Worm (Caenorhabditis elegans) whole organism, young adult: ENCODE data around the gene aptf-1.

Experiments used
- C06A6.2 ChIP-seq: fragments of 200-800 bp; sonication (Bioruptor generic); conservative IDR thresholded peaks from 2 replicates; pipeline ENCODE4 v1.3.6; 2022; ENCODE audit warnings: missing genetic modification characterization, missing compliant biosample characterization
- F10E7.11 ChIP-seq: sonication (generic microtip); optimal IDR thresholded peaks from 2 replicates; lab custom pipeline; 2017; ENCODE audit warnings: mild to moderate bottlenecking, missing genetic modification characterization, moderate library complexity, missing compliant biosample characterization
- F22D6.2 ChIP-seq: sonication (generic microtip); optimal IDR thresholded peaks from 2 replicates; lab custom pipeline; 2016; ENCODE audit warnings: mild to moderate bottlenecking, missing genetic modification characterization, missing compliant biosample characterization
- F52B5.7 ChIP-seq: sonication (generic microtip); optimal IDR thresholded peaks from 2 replicates; lab custom pipeline; 2016; ENCODE audit warnings: mild to moderate bottlenecking, missing genetic modification characterization, missing compliant biosample characterization
- K11D2.4 ChIP-seq: fragments of 200-800 bp; sonication (Bioruptor generic); IDR thresholded peaks from 2 replicates; pipeline ENCODE4 v1.3.6; 2022; ENCODE audit warnings: missing genetic modification reagents, missing genetic modification characterization, missing compliant biosample characterization
- K12H6.12 ChIP-seq: fragments of 200-800 bp; sonication (Bioruptor generic); optimal IDR thresholded peaks from 2 replicates; lab custom pipeline; 2018; ENCODE audit warnings: mild to moderate bottlenecking, missing genetic modification characterization, missing compliant biosample characterization
- Y67H2A.10 ChIP-seq: fragments of 200-800 bp; sonication (Bioruptor generic); conservative IDR thresholded peaks from 2 replicates; pipeline ENCODE4 v1.3.6; 2022; ENCODE audit warnings: missing genetic modification reagents, missing genetic modification characterization, missing compliant biosample characterization
- ama-1 ChIP-seq, 3 experiments: fragments of 150-350 bp in 1 of 3; sonication (generic microtip) in 2 of 3; optimal IDR thresholded peaks; 2 replicates each; lab custom pipeline; 2014 to 2018; ENCODE audit warnings: missing biosample characterization in 2 of 3, missing genetic modification characterization in 2 of 3, missing genetic modification reagents in 2 of 3
- athp-1 ChIP-seq: sonication (generic microtip); optimal IDR thresholded peaks from 2 replicates; lab custom pipeline; 2017; ENCODE audit warnings: mild to moderate bottlenecking, missing genetic modification characterization, missing compliant biosample characterization
- attf-3 ChIP-seq: fragments of 200-800 bp; sonication (Bioruptor generic); conservative IDR thresholded peaks from 2 replicates; pipeline ENCODE4 v1.3.6; 2022; ENCODE audit warnings: missing genetic modification reagents, missing genetic modification characterization, missing compliant biosample characterization
- ceh-100 ChIP-seq: fragments of 200-800 bp; sonication (Bioruptor generic); IDR thresholded peaks from 2 replicates; pipeline ENCODE4 v1.3.6; 2022; ENCODE audit warnings: missing genetic modification reagents, missing genetic modification characterization, missing compliant biosample characterization
- ceh-40 ChIP-seq: fragments of 200-800 bp; sonication (Bioruptor generic); IDR thresholded peaks from 2 replicates; pipeline ENCODE4 v1.3.6; 2022; ENCODE audit warnings: missing genetic modification characterization, missing compliant biosample characterization
- ceh-91 ChIP-seq: fragments of 200-800 bp; sonication (Bioruptor generic); IDR thresholded peaks from 2 replicates; pipeline ENCODE4 v1.3.6; 2022; ENCODE audit warnings: missing genetic modification reagents, missing genetic modification characterization, missing compliant biosample characterization
- die-1 ChIP-seq: sonication (generic microtip); optimal IDR thresholded peaks from 2 replicates; lab custom pipeline; 2016; ENCODE audit warnings: missing genotype, mild to moderate bottlenecking, missing genetic modification characterization, missing compliant biosample characterization
- efl-1 ChIP-seq: fragments of 150-350 bp; optimal IDR thresholded peaks from 2 replicates; lab custom pipeline; 2014; ENCODE audit warnings: missing biosample characterization, missing genetic modification reagents, missing genetic modification characterization
- egl-18 ChIP-seq: fragments of 200-800 bp; sonication (Bioruptor generic); IDR thresholded peaks from 2 replicates; pipeline ENCODE4 v1.3.6; 2022; ENCODE audit warnings: missing genetic modification reagents, missing genetic modification characterization, missing compliant biosample characterization
- egrh-3 ChIP-seq: fragments of 200-800 bp; sonication (Bioruptor generic); IDR thresholded peaks from 2 replicates; pipeline ENCODE4 v1.3.6; 2022; ENCODE audit warnings: missing genetic modification reagents, missing genetic modification characterization, missing compliant biosample characterization
- ekl-4 ChIP-seq: fragments of 200-800 bp; sonication (Bioruptor generic); IDR thresholded peaks from 2 replicates; pipeline ENCODE4 v1.3.6; 2022; ENCODE audit warnings: missing genetic modification reagents, missing genetic modification characterization, missing compliant biosample characterization
- ets-4 ChIP-seq: fragments of 200-800 bp; sonication (Bioruptor generic); optimal IDR thresholded peaks from 2 replicates; lab custom pipeline; 2018; ENCODE audit warnings: mild to moderate bottlenecking, missing genetic modification characterization, missing compliant biosample characterization
- fkh-3 ChIP-seq: sonication (generic microtip); optimal IDR thresholded peaks from 2 replicates; lab custom pipeline; 2016; ENCODE audit warnings: mild to moderate bottlenecking, missing genetic modification characterization, missing compliant biosample characterization
- him-1 ChIP-seq: sonication (generic microtip); optimal IDR thresholded peaks from 2 replicates; lab custom pipeline; 2016; ENCODE audit warnings: missing genotype, missing genetic modification reagents, missing genetic modification characterization, missing compliant biosample characterization
- hlh-12 ChIP-seq: sonication (generic microtip); optimal IDR thresholded peaks from 2 replicates; lab custom pipeline; 2016; ENCODE audit warnings: missing genetic modification characterization, missing compliant biosample characterization
- hrde-1 ChIP-seq: sonication (generic microtip); optimal IDR thresholded peaks from 2 replicates; lab custom pipeline; 2016; ENCODE audit warnings: missing genetic modification characterization, mild to moderate bottlenecking, missing compliant biosample characterization, moderate library complexity, missing genotype, missing genetic modification reagents, borderline replicate concordance
- hsf-1 ChIP-seq: fragments of 200-800 bp; sonication (Bioruptor generic); IDR thresholded peaks from 2 replicates; pipeline ENCODE4 v1.3.6; 2022; ENCODE audit warnings: missing genetic modification reagents, missing genetic modification characterization, missing compliant biosample characterization
- lag-1 ChIP-seq: fragments of 200-800 bp; sonication (Bioruptor generic); IDR thresholded peaks from 2 replicates; pipeline ENCODE4 v1.3.6; 2022; ENCODE audit warnings: missing genetic modification reagents, missing genetic modification characterization, missing compliant biosample characterization
- let-526 ChIP-seq: fragments of 200-800 bp; sonication (Bioruptor generic); IDR thresholded peaks from 2 replicates; pipeline ENCODE4 v1.3.6; 2022; ENCODE audit warnings: missing genetic modification reagents, missing genetic modification characterization, missing compliant biosample characterization
- lin-26 ChIP-seq: fragments of 200-800 bp; sonication (Bioruptor generic); IDR thresholded peaks from 2 replicates; pipeline ENCODE4 v1.3.6; 2022; ENCODE audit warnings: missing genetic modification reagents, missing genetic modification characterization, missing compliant biosample characterization
- lin-35 ChIP-seq, 3 experiments: fragments of 150-350 bp in 2 of 3; sonication (generic microtip) in 1 of 3; optimal IDR thresholded peaks; 2 replicates each; lab custom pipeline; 2014 to 2018; ENCODE audit warnings: missing biosample characterization in 3 of 3, missing genetic modification characterization in 3 of 3, missing genetic modification reagents in 3 of 3
- madf-3 ChIP-seq: fragments of 200-800 bp; sonication (Bioruptor generic); IDR thresholded peaks from 2 replicates; pipeline ENCODE4 v1.3.6; 2022; ENCODE audit warnings: missing genetic modification reagents, missing genetic modification characterization, missing compliant biosample characterization
- madf-6 ChIP-seq: fragments of 200-800 bp; sonication (Bioruptor generic); IDR thresholded peaks from 2 replicates; pipeline ENCODE4 v1.3.6; 2022; ENCODE audit warnings: missing genetic modification reagents, missing genetic modification characterization, missing compliant biosample characterization
- mel-28 ChIP-seq: sonication (generic microtip); optimal IDR thresholded peaks from 2 replicates; lab custom pipeline; 2016; ENCODE audit warnings: borderline replicate concordance, mild to moderate bottlenecking, missing genetic modification characterization, missing compliant biosample characterization
- nfya-1 ChIP-seq: sonication (generic microtip); optimal IDR thresholded peaks from 2 replicates; lab custom pipeline; 2017; ENCODE audit warnings: antibody characterized with exemption, missing compliant biosample characterization, missing genetic modification characterization, borderline replicate concordance; ENCODE audit not compliant: insufficient read depth
- nfyb-1 ChIP-seq: fragments of 200-800 bp; sonication (Bioruptor generic); IDR thresholded peaks from 2 replicates; pipeline ENCODE4 v1.3.6; 2022; ENCODE audit warnings: missing genetic modification reagents, missing genetic modification characterization, missing compliant biosample characterization
- nhr-120 ChIP-seq: fragments of 200-800 bp; sonication (Bioruptor generic); IDR thresholded peaks from 2 replicates; pipeline ENCODE4 v1.3.6; 2022; ENCODE audit warnings: missing genetic modification characterization, missing compliant biosample characterization
- nhr-80 ChIP-seq: sonication (generic microtip); optimal IDR thresholded peaks from 2 replicates; lab custom pipeline; 2016; ENCODE audit warnings: missing genetic modification characterization, missing compliant biosample characterization
- pbrm-1 ChIP-seq: fragments of 200-800 bp; sonication (Bioruptor generic); IDR thresholded peaks from 2 replicates; pipeline ENCODE4 v1.3.6; 2022; ENCODE audit warnings: missing genetic modification reagents, missing genetic modification characterization, missing compliant biosample characterization
- rec-8 ChIP-seq, 2 experiments: sonication (generic microtip); optimal IDR thresholded peaks; 2 replicates each; lab custom pipeline; 2016; ENCODE audit warnings: mild to moderate bottlenecking in 2 of 2, missing genetic modification characterization in 2 of 2, missing genetic modification reagents in 2 of 2, missing genotype in 2 of 2, missing biosample characterization in 1 of 2, missing compliant biosample characterization in 1 of 2, moderate library complexity in 1 of 2
- sdz-38 ChIP-seq: sonication (generic microtip); optimal IDR thresholded peaks from 2 replicates; lab custom pipeline; 2016; ENCODE audit warnings: missing genotype, missing genetic modification characterization, missing compliant biosample characterization
- sea-2 ChIP-seq: fragments of 200-800 bp; sonication (Bioruptor generic); IDR thresholded peaks from 2 replicates; pipeline ENCODE4 v1.3.6; 2022; ENCODE audit warnings: missing genetic modification characterization, missing compliant biosample characterization
- snpc-1.3 ChIP-seq: sonication (generic microtip); optimal IDR thresholded peaks from 2 replicates; lab custom pipeline; 2017; ENCODE audit warnings: missing genetic modification characterization, mild to moderate bottlenecking, missing compliant biosample characterization, antibody characterized with exemption, moderate library complexity, missing genotype, missing genetic modification reagents; ENCODE audit not compliant: insufficient read depth
- snpc-3.4 ChIP-seq: sonication (generic microtip); optimal IDR thresholded peaks from 2 replicates; lab custom pipeline; 2017; ENCODE audit warnings: missing genetic modification characterization, mild to moderate bottlenecking, missing compliant biosample characterization, antibody characterized with exemption, moderate library complexity, missing genotype, missing genetic modification reagents
- sptf-2 ChIP-seq: fragments of 200-800 bp; sonication (Bioruptor generic); optimal IDR thresholded peaks from 2 replicates; lab custom pipeline; 2018; ENCODE audit warnings: mild to moderate bottlenecking, missing genetic modification characterization, missing compliant biosample characterization
- tbp1 ChIP-seq: fragments of 200-800 bp; sonication (Bioruptor generic); optimal IDR thresholded peaks from 2 replicates; lab custom pipeline; 2018; ENCODE audit warnings: mild to moderate bottlenecking, missing genetic modification characterization, missing compliant biosample characterization
- unc-62 ChIP-seq: fragments of 150-350 bp; optimal IDR thresholded peaks from 2 replicates; lab custom pipeline; 2014; ENCODE audit warnings: missing biosample characterization, missing genetic modification reagents, missing genetic modification characterization
- zim-3 ChIP-seq: sonication (generic microtip); optimal IDR thresholded peaks from 2 replicates; lab custom pipeline; 2017; ENCODE audit warnings: mild to moderate bottlenecking, missing genetic modification characterization, moderate library complexity, missing compliant biosample characterization
- ztf-26 ChIP-seq: sonication (generic microtip); optimal IDR thresholded peaks from 2 replicates; lab custom pipeline; 2017; ENCODE audit warnings: missing genetic modification characterization, missing compliant biosample characterization

The aptf-1 gene

DNA sequence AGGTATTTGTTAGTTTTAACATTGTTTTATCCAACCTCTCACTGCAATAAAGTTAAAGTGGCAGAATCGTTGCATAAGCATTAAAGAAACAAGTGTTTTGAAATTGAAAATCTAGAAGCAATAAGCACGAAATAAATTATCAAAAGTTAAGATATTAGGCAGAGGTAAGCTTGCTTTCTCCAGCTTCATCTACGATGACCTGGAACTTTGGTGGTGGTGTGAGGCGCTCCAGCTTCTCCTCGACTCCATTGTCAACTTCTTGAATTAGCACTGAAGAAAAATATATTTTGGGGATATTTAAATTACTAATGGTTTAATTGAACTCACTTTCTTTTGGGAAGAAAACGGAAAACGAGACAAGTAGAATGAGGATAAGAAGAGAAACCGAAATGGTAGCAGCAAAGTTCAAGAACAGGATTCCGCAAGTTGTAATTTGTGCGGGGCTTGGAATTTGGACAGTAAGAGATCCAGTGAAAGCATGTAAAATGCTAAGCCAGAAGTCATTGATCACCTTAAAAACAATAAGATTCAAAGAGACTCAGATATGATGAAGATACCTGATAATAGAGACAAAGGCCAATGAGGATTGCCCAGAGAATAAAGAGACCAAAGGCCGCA is 39.0 kb downstream of the aptf-1 start (continued):
- TF ChIP-seq F22D6.2 (tag; lab: Kevin White, UChicago), result no peak
- TF ChIP-seq nfyb-1 (GFP tag; lab: Robert Waterston, UW), result no peak
- no peak for TF ChIP-seq ets-4 (GFP tag; lab: Kevin White, UChicago)
- no peak for TF ChIP-seq lag-1 (GFP tag; lab: Robert Waterston, UW)
- no peak for TF ChIP-seq mel-28 (tag; lab: Kevin White, UChicago)
- no peak for TF ChIP-seq sea-2 (GFP tag; lab: Robert Waterston, UW)
- peak; percentile 28 for TF ChIP-seq hrde-1 (tag; lab: Kevin White, UChicago)
- no peak for TF ChIP-seq ama-1 (optimal IDR thresholded peaks at IDR 0.05; lab: Kevin White, UChicago)
- TF ChIP-seq ama-1 (GFP tag; optimal IDR thresholded peaks at IDR 0.05; lab: Kevin White, UChicago), result peak in 1 of 2 experiments; percentile 6
- TF ChIP-seq C06A6.2 (GFP tag; lab: Robert Waterston, UW), result no peak
- TF ChIP-seq K12H6.12, result no peak
- TF ChIP-seq hlh-12 (tag; lab: Kevin White, UChicago), result no peak
- 0 out of 2 replicates have a peak, but pooled peaks have one; percentile 35 for TF ChIP-seq ceh-100
- TF ChIP-seq ztf-26, result no peak
- TF ChIP-seq unc-62 (GFP tag; lab: Kevin White, UChicago), result no peak
- no peak for TF ChIP-seq lin-35 (GFP tag; optimal IDR thresholded peaks at IDR 0.05; lab: Kevin White, UChicago)
- TF ChIP-seq K11D2.4 (GFP tag; lab: Robert Waterston, UW), result no peak
- peak; percentile 53; the same call in 1 of the 2 replicates for TF ChIP-seq madf-6 (GFP tag; lab: Robert Waterston, UW)
- no peak for TF ChIP-seq zim-3 (tag; lab: Kevin White, UChicago)
- no peak for TF ChIP-seq egl-18 (GFP tag; lab: Robert Waterston, UW)
- no peak for TF ChIP-seq rec-8 (tag; optimal IDR thresholded peaks at IDR 0.05; lab: Kevin White, UChicago)
- TF ChIP-seq athp-1 (tag; lab: Kevin White, UChicago), result no peak
- no peak for TF ChIP-seq let-526 (GFP tag; lab: Robert Waterston, UW)
- no peak for TF ChIP-seq Y67H2A.10 (GFP tag; lab: Robert Waterston, UW)
- TF ChIP-seq F10E7.11, result no peak
- no peak for TF ChIP-seq ceh-91 (GFP tag; lab: Robert Waterston, UW)
- no peak for TF ChIP-seq sptf-2 (GFP tag; lab: Kevin White, UChicago)
- TF ChIP-seq him-1 (tag; lab: Kevin White, UChicago), result no peak

DNA sequence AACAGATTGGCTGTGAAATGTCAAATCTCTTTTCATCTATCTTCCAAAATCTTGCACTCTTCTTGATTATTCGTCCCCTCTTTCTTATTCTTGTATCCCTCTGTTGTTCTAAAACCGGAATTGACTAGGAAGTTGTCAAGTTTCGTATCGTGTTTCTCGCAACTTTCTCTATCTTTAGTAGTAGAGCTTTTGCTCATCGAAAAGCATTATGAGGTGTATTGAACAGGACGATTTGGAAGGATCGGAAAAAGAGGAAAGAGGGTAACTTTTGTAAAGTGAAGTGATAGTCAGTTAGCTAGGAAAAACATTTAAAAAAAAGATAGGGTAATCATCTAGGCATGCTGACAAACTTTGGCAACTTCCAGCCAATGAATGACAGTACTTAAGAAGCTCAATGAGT is 41.7 kb downstream of the aptf-1 start:
- no peak for TF ChIP-seq let-526 (GFP tag; lab: Robert Waterston, UW)
- no peak for TF ChIP-seq tbp1
- TF ChIP-seq nhr-80, result no peak
- no peak for TF ChIP-seq pbrm-1
- TF ChIP-seq madf-3, result no peak
- no peak for TF ChIP-seq nfyb-1 (GFP tag; lab: Robert Waterston, UW)
- no peak for TF ChIP-seq lin-26 (GFP tag; lab: Robert Waterston, UW)
- no peak for TF ChIP-seq ceh-40 (GFP tag; lab: Robert Waterston, UW)
- no peak for TF ChIP-seq fkh-3
- no peak for TF ChIP-seq F52B5.7
- no peak for TF ChIP-seq sptf-2 (GFP tag; lab: Kevin White, UChicago)

DNA sequence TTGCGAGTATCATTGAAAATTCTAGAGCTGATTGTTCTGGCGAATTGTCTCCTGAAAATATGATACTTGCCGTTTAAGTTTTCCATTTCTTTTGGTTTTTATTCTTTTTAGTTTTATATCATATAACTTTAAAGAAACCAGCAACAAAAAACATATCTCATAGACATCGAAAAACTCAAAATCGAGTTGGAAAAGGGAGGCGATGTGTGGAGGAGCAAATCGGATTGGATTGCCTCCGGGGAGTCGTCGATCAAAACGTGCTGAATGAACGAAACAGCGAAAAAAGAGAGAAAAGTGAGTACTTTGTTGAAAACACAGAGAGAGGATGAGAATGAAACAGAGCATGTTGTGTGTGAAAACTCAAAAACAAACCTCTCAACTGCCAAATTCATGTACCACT is 42.4 kb downstream of the aptf-1 start:
- no peak for TF ChIP-seq egrh-3 (GFP tag; lab: Robert Waterston, UW)
- TF ChIP-seq snpc-3.4 (tag; lab: Kevin White, UChicago), result no peak
- TF ChIP-seq C06A6.2 (GFP tag; lab: Robert Waterston, UW), result no peak
- TF ChIP-seq snpc-1.3 (tag; lab: Kevin White, UChicago), result no peak
- TF ChIP-seq nfya-1 (tag; lab: Kevin White, UChicago), result no peak
- TF ChIP-seq lin-35 (GFP tag; optimal IDR thresholded peaks at IDR 0.05; lab: Kevin White, UChicago), result no peak
- TF ChIP-seq nhr-80, result no peak
- no peak for TF ChIP-seq ekl-4 (GFP tag; lab: Robert Waterston, UW)
- TF ChIP-seq sdz-38 (tag; lab: Kevin White, UChicago), result no peak
- TF ChIP-seq nhr-120 (GFP tag; lab: Robert Waterston, UW), result no peak
- TF ChIP-seq attf-3, result no peak
- TF ChIP-seq die-1 (tag; lab: Kevin White, UChicago), result no peak
- TF ChIP-seq hsf-1 (GFP tag; lab: Robert Waterston, UW), result no peak
- no peak for TF ChIP-seq efl-1 (GFP tag; lab: Kevin White, UChicago)
